Worm (Caenorhabditis elegans): ENCODE data around the gene Y32F6A.5.

- TF ChIP-seq hlh-4 (tag; optimal IDR thresholded peaks at IDR 0.05) (no peak), zag-1 (tag; optimal IDR thresholded peaks at IDR 0.05) (no peak), nhr-28 (tag; optimal IDR thresholded peaks at IDR 0.05) (no peak), nhr-237 (tag; optimal IDR thresholded peaks at IDR 0.05) (no peak), egl-27 (tag; optimal IDR thresholded peaks at IDR 0.05) (no peak), ama-1 (optimal IDR thresholded peaks at IDR 0.05) (no peak), snpc-4 (tag; optimal IDR thresholded peaks at IDR 0.05) (no peak), aha-1 (tag; optimal IDR thresholded peaks at IDR 0.05) (no peak)
Observed at ce11 chrV:10503011-10503410, 49.6 kb upstream of the Y32F6A.5 start, which contains the start of gene C35A5.11.

Measured in whole organism, L1 larva.